Fruit fly (Drosophila melanogaster) whole organism, embryonic: ENCODE results near the gene CG7634.

Experiments
- Blimp-1 ChIP-seq: fragments of 200-800 bp; sonication (Bioruptor generic); optimal IDR thresholded peaks from 3 replicates; lab custom pipeline; 2018; ENCODE audit warnings: missing biosample characterization, missing genetic modification characterization, mild to moderate bottlenecking, moderate library complexity, missing genetic modification reagents
- CG10366 ChIP-seq: fragments of 200-800 bp; sonication (Bioruptor generic); IDR thresholded peaks from 2 replicates; pipeline ENCODE4 v1.3.6; 2022; ENCODE audit warnings: missing biosample characterization, missing genetic modification characterization
- CG10543 ChIP-seq: fragments of 200-800 bp; sonication (Bioruptor generic); optimal IDR thresholded peaks from 3 replicates; lab custom pipeline; 2017; ENCODE audit warnings: missing biosample characterization, mild to moderate bottlenecking, missing genetic modification characterization, moderate library complexity
- CG11398 ChIP-seq: fragments of 200-800 bp; sonication (Bioruptor generic); optimal IDR thresholded peaks from 2 replicates; lab custom pipeline; 2016; ENCODE audit warnings: missing biosample characterization, missing genetic modification characterization
- CG12299 ChIP-seq: fragments of 200-800 bp; sonication (Bioruptor generic); optimal IDR thresholded peaks from 2 replicates; lab custom pipeline; 2018; ENCODE audit warnings: missing biosample characterization, mild to moderate bottlenecking, missing genetic modification characterization
- CG15269 ChIP-seq: fragments of 200-800 bp; sonication (Bioruptor generic); optimal IDR thresholded peaks from 2 replicates; lab custom pipeline; 2018; ENCODE audit warnings: missing biosample characterization, mild to moderate bottlenecking, missing genetic modification characterization, moderate library complexity
- CG1529 ChIP-seq: fragments of 200-800 bp; sonication (Bioruptor generic); optimal IDR thresholded peaks from 3 replicates; lab custom pipeline; 2018; ENCODE audit warnings: missing biosample characterization, missing genetic modification characterization
- CG15514 ChIP-seq: fragments of 200-800 bp; sonication (Bioruptor generic); optimal IDR thresholded peaks from 3 replicates; lab custom pipeline; 2017; ENCODE audit warnings: missing biosample characterization, missing genetic modification characterization, mild to moderate bottlenecking, moderate library complexity, missing genetic modification reagents
- CG16815 ChIP-seq: fragments of 200-800 bp; sonication (Bioruptor generic); optimal IDR thresholded peaks from 3 replicates; lab custom pipeline; 2017; ENCODE audit warnings: missing biosample characterization, mild to moderate bottlenecking, missing genetic modification characterization
- CG2116 ChIP-seq: fragments of 200-800 bp; sonication (Bioruptor generic); optimal IDR thresholded peaks from 3 replicates; lab custom pipeline; 2018; ENCODE audit warnings: missing biosample characterization, mild to moderate bottlenecking, missing genetic modification characterization
- CG2199 ChIP-seq: fragments of 200-800 bp; sonication (Bioruptor generic); IDR thresholded peaks from 3 replicates; pipeline ENCODE4 v1.3.6; 2022; ENCODE audit warnings: missing biosample characterization, missing genetic modification characterization
- CG2875 ChIP-seq: fragments of 200-800 bp; sonication (Bioruptor generic); optimal IDR thresholded peaks from 2 replicates; lab custom pipeline; 2017; ENCODE audit warnings: missing biosample characterization, mild to moderate bottlenecking, missing genetic modification characterization, missing genetic modification reagents
- CG2889 ChIP-seq: fragments of 200-800 bp; sonication (Bioruptor generic); IDR thresholded peaks from 3 replicates; pipeline ENCODE4 v1.3.6; 2022; ENCODE audit warnings: missing biosample characterization, missing genetic modification characterization
- CG30403 ChIP-seq: fragments of 200-800 bp; sonication (Bioruptor generic); optimal IDR thresholded peaks from 3 replicates; lab custom pipeline; 2016; ENCODE audit warnings: missing biosample characterization, missing genetic modification characterization
- CG3065 ChIP-seq: fragments of 200-800 bp; sonication (Bioruptor generic); optimal IDR thresholded peaks from 2 replicates; lab custom pipeline; 2016; ENCODE audit warnings: missing biosample characterization, missing genetic modification characterization
- CG33557 ChIP-seq: fragments of 200-800 bp; sonication (Bioruptor generic); optimal IDR thresholded peaks from 2 replicates; lab custom pipeline; 2019; ENCODE audit warnings: missing biosample characterization, mild to moderate bottlenecking, missing genetic modification characterization, moderate library complexity
- CG3847 ChIP-seq: fragments of 200-800 bp; sonication (Bioruptor generic); IDR thresholded peaks from 2 replicates; pipeline ENCODE4 v1.3.6; 2022; ENCODE audit warnings: missing biosample characterization, missing genetic modification characterization
- CG4360 ChIP-seq: fragments of 200-800 bp; sonication (Bioruptor generic); IDR thresholded peaks from 2 replicates; pipeline ENCODE4 v1.3.6; 2022; ENCODE audit warnings: missing biosample characterization, missing genetic modification characterization
- CG4424 ChIP-seq: fragments of 200-800 bp; sonication (Bioruptor generic); optimal IDR thresholded peaks from 3 replicates; lab custom pipeline; 2016; ENCODE audit warnings: missing biosample characterization, missing genetic modification characterization
- CG6683 ChIP-seq: fragments of 200-800 bp; sonication (Bioruptor generic); optimal IDR thresholded peaks from 2 replicates; lab custom pipeline; 2017; ENCODE audit warnings: missing biosample characterization, mild to moderate bottlenecking, missing genetic modification characterization, missing genetic modification reagents
- CG6765 ChIP-seq: fragments of 200-800 bp; sonication (Bioruptor generic); optimal IDR thresholded peaks from 3 replicates; lab custom pipeline; 2017; ENCODE audit warnings: missing biosample characterization, mild to moderate bottlenecking, missing genetic modification characterization
- CG7745 ChIP-seq: fragments of 200-800 bp; sonication (Bioruptor generic); optimal IDR thresholded peaks from 2 replicates; lab custom pipeline; 2018; ENCODE audit warnings: missing biosample characterization, mild to moderate bottlenecking, missing genetic modification characterization, moderate library complexity
- CG9727 ChIP-seq: fragments of 200-800 bp; sonication (Bioruptor generic); optimal IDR thresholded peaks from 3 replicates; lab custom pipeline; 2017; ENCODE audit warnings: missing biosample characterization, mild to moderate bottlenecking, missing genetic modification characterization
- Doc2 ChIP-seq: fragments of 200-800 bp; sonication (Bioruptor generic); IDR thresholded peaks from 2 replicates; pipeline ENCODE4 v1.3.6; 2022; ENCODE audit warnings: missing biosample characterization, missing genetic modification characterization
- Ets65A ChIP-seq: fragments of 200-800 bp; sonication (Bioruptor generic); peaks from one replicate; lab custom pipeline; 2016; ENCODE audit warnings: missing biosample characterization, missing genetic modification characterization
- Fer2 ChIP-seq: fragments of 200-800 bp; sonication (Bioruptor generic); optimal IDR thresholded peaks from 2 replicates; lab custom pipeline; 2018; ENCODE audit warnings: missing biosample characterization, mild to moderate bottlenecking, missing genetic modification characterization, moderate library complexity
- HLH54F ChIP-seq: fragments of 200-800 bp; sonication (Bioruptor generic); optimal IDR thresholded peaks from 3 replicates; lab custom pipeline; 2016; ENCODE audit warnings: missing biosample characterization, missing genetic modification characterization
- HmgD ChIP-seq: fragments of 200-800 bp; sonication (Bioruptor generic); optimal IDR thresholded peaks from 3 replicates; lab custom pipeline; 2016; ENCODE audit warnings: missing biosample characterization, missing genetic modification characterization
- Hr78 ChIP-seq, 2 experiments: fragments of 200-800 bp in 1 of 2; fragments of >200 bp in 1 of 2; sonication (Bioruptor generic) in 1 of 2; optimal IDR thresholded peaks; 2 replicates each; lab custom pipeline; 2017 to 2019; ENCODE audit warnings: missing biosample characterization in 2 of 2, missing genetic modification characterization in 2 of 2, mild to moderate bottlenecking in 1 of 2, moderate library complexity in 1 of 2
- NC2α ChIP-seq: fragments of 200-800 bp; sonication (Bioruptor generic); optimal IDR thresholded peaks from 2 replicates; lab custom pipeline; 2016; ENCODE audit warnings: missing biosample characterization, missing genetic modification characterization
- NK7.1 ChIP-seq: fragments of 200-800 bp; sonication (Bioruptor generic); optimal IDR thresholded peaks from 3 replicates; lab custom pipeline; 2016; ENCODE audit warnings: missing biosample characterization, missing genetic modification characterization
- Scr ChIP-seq: fragments of 200-800 bp; sonication (Bioruptor generic); IDR thresholded peaks from 2 replicates; pipeline ENCODE4 v1.3.6; 2022; ENCODE audit warnings: missing biosample characterization, missing genetic modification characterization; ENCODE audit not compliant: partially characterized antibody
- Vsx1 ChIP-seq: fragments of 200-800 bp; sonication (Bioruptor generic); optimal IDR thresholded peaks from 2 replicates; lab custom pipeline; 2017; ENCODE audit warnings: missing biosample characterization, mild to moderate bottlenecking, missing genetic modification characterization, missing genetic modification reagents
- aop ChIP-seq: fragments of 200-800 bp; sonication (Bioruptor generic); IDR thresholded peaks from 2 replicates; pipeline ENCODE4 v1.3.6; 2022; ENCODE audit warnings: missing biosample characterization, missing genetic modification characterization
- ash1 ChIP-seq: fragments of 200-800 bp; sonication (Bioruptor generic); optimal IDR thresholded peaks from 2 replicates; lab custom pipeline; 2018; ENCODE audit warnings: missing biosample characterization, mild to moderate bottlenecking, missing genetic modification characterization
- bbx ChIP-seq: fragments of 200-800 bp; sonication (Bioruptor generic); IDR thresholded peaks from 2 replicates; pipeline ENCODE4 v1.3.6; 2022; ENCODE audit warnings: missing biosample characterization, missing genetic modification characterization; ENCODE audit not compliant: partially characterized antibody
- caup ChIP-seq: fragments of 200-800 bp; sonication (Bioruptor generic); optimal IDR thresholded peaks from 3 replicates; lab custom pipeline; 2017; ENCODE audit warnings: missing biosample characterization, mild to moderate bottlenecking, missing genetic modification characterization, moderate library complexity; ENCODE audit not compliant: severe bottlenecking
- corto ChIP-seq: fragments of 200-800 bp; sonication (Bioruptor generic); optimal IDR thresholded peaks from 2 replicates; lab custom pipeline; 2016; ENCODE audit warnings: missing biosample characterization, mild to moderate bottlenecking, missing genetic modification characterization, moderate library complexity
- gfzf ChIP-seq: fragments of 200-800 bp; sonication (Bioruptor generic); optimal IDR thresholded peaks from 2 replicates; lab custom pipeline; 2016; ENCODE audit warnings: missing biosample characterization, mild to moderate bottlenecking, missing genetic modification characterization, moderate library complexity
- hbn ChIP-seq: fragments of 200-800 bp; sonication (Bioruptor generic); IDR thresholded peaks from 2 replicates; pipeline ENCODE4 v1.3.6; 2022; ENCODE audit warnings: missing biosample characterization, missing genetic modification characterization; ENCODE audit not compliant: partially characterized antibody
- lilli ChIP-seq: fragments of 200-800 bp; sonication (Bioruptor generic); optimal IDR thresholded peaks from 3 replicates; lab custom pipeline; 2016; ENCODE audit warnings: missing biosample characterization, missing genetic modification characterization
- nerfin-1 ChIP-seq: fragments of 200-800 bp; sonication (Bioruptor generic); optimal IDR thresholded peaks from 3 replicates; lab custom pipeline; 2019; ENCODE audit warnings: missing biosample characterization, mild to moderate bottlenecking, missing genetic modification characterization, moderate library complexity
- p53 ChIP-seq: fragments of 200-800 bp; sonication (Bioruptor generic); optimal IDR thresholded peaks from 2 replicates; lab custom pipeline; 2016; ENCODE audit warnings: missing biosample characterization, missing genetic modification characterization
- pfk ChIP-seq: fragments of 200-800 bp; sonication (Bioruptor generic); optimal IDR thresholded peaks from 2 replicates; lab custom pipeline; 2018; ENCODE audit warnings: missing biosample characterization, mild to moderate bottlenecking, missing genetic modification characterization, moderate library complexity
- psq ChIP-seq: fragments of 200-800 bp; sonication (Bioruptor generic); optimal IDR thresholded peaks from 2 replicates; lab custom pipeline; 2017; ENCODE audit warnings: missing biosample characterization, missing genetic modification characterization
- run ChIP-seq: fragments of 200-800 bp; sonication (Bioruptor generic); optimal IDR thresholded peaks from 3 replicates; lab custom pipeline; 2018; ENCODE audit warnings: missing biosample characterization, mild to moderate bottlenecking, missing genetic modification characterization
- tll ChIP-seq, 2 experiments: fragments of 200-800 bp in 1 of 2; fragments of >200 bp in 1 of 2; sonication (Bioruptor generic) in 1 of 2; optimal IDR thresholded peaks; 2 replicates each; lab custom pipeline; 2017 to 2019; ENCODE audit warnings: missing biosample characterization in 2 of 2, missing genetic modification characterization in 2 of 2, mild to moderate bottlenecking in 1 of 2, moderate library complexity in 1 of 2
- trem ChIP-seq: fragments of 200-800 bp; optimal IDR thresholded peaks from 3 replicates; lab custom pipeline; 2019; ENCODE audit warnings: missing biosample characterization, mild to moderate bottlenecking, missing genetic modification characterization, moderate library complexity
- twi ChIP-seq: fragments of 200-800 bp; optimal IDR thresholded peaks from 2 replicates; lab custom pipeline; 2019; ENCODE audit warnings: missing biosample characterization, mild to moderate bottlenecking, missing genetic modification characterization, moderate library complexity
- vfl ChIP-seq: fragments of 200-800 bp; sonication (Bioruptor generic); optimal IDR thresholded peaks from 2 replicates; lab custom pipeline; 2016; ENCODE audit warnings: missing biosample characterization, missing genetic modification characterization

Gene CG7634

DNA sequence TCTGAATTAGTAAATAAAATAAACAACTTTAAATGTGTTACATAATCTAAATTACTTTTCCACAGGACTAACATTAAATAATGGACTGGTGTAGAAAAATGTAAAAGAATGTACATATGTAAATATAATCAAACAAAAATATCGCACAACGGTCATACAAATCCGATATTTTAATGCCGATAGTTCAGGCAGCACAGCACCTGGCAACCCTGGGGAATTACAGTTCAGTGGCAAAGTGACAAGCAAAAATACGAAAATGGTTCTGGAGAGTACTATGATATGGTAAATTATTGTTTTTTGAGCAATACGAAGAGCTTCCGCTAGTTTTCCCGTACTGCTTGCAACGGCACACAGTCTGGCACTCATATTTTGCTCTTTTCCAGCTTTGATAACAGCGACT, 28.4 kb upstream of the CG7634 start, which contains the start of gene Rpn10 (continued):
- TF ChIP-seq Doc2 (GFP tag; lab: Robert Waterston, UW) (no peak), CG12299 (tag; lab: Kevin White, UChicago) (peak; percentile 1), CG15514 (GFP tag; lab: Kevin White, UChicago) (peak; percentile 80), CG6765 (no peak), NK7.1 (GFP tag; lab: Kevin White, UChicago) (no peak), caup (GFP tag; lab: Kevin White, UChicago) (no peak), tll (GFP tag; optimal IDR thresholded peaks at IDR 0.05; lab: Kevin White, UChicago) (no peak), CG4424 (GFP tag; lab: Kevin White, UChicago) (peak; percentile 1), aop (no peak), run (tag; lab: Kevin White, UChicago) (no peak), Ets65A (GFP tag; lab: Kevin White, UChicago) (peak; percentile 90), CG11398 (GFP tag; lab: Kevin White, UChicago) (no peak), gfzf (GFP tag; lab: Kevin White, UChicago) (peak; percentile 71), CG2199 (0 out of 3 replicates have a peak, but pooled peaks have one; percentile 74), vfl (GFP tag; lab: Kevin White, UChicago) (no peak), Hr78 (GFP tag; optimal IDR thresholded peaks at IDR 0.05; lab: Kevin White, UChicago) (peak in 1 of 2 experiments; percentile 99), bbx (GFP tag; lab: Robert Waterston, UW) (peak; percentile 98), CG4360 (GFP tag; lab: Robert Waterston, UW) (no peak), HLH54F (GFP tag; lab: Kevin White, UChicago) (no peak), CG2116 (GFP tag; lab: Kevin White, UChicago) (peak; percentile 54), CG7745 (no peak), CG10543 (GFP tag; lab: Kevin White, UChicago) (no peak), Fer2 (tag; lab: Kevin White, UChicago) (no peak), CG30403 (peak; percentile 33), CG3847 (GFP tag; lab: Robert Waterston, UW) (peak; percentile 80), hbn (GFP tag; lab: Robert Waterston, UW) (peak; percentile 98), CG2889 (GFP tag; lab: Robert Waterston, UW) (no peak), twi (tag; lab: Kevin White, UChicago) (peak; percentile 24), CG2875 (GFP tag; lab: Kevin White, UChicago) (no peak), corto (GFP tag; lab: Kevin White, UChicago) (no peak), CG10366 (GFP tag; lab: Robert Waterston, UW) (no peak), CG1529 (GFP tag; lab: Kevin White, UChicago) (no peak), Scr (GFP tag; lab: Robert Waterston, UW) (peak; percentile 97), CG6683 (GFP tag; lab: Kevin White, UChicago) (no peak), ash1 (GFP tag; lab: Kevin White, UChicago) (no peak), pfk (peak; percentile 69), Blimp-1 (GFP tag; lab: Kevin White, UChicago) (no peak), CG9727 (GFP tag; lab: Kevin White, UChicago) (no peak), lilli (GFP tag; lab: Kevin White, UChicago) (peak; percentile 42), Vsx1 (GFP tag; lab: Kevin White, UChicago) (no peak), CG16815 (GFP tag; lab: Kevin White, UChicago) (no peak), CG3065 (no peak), trem (peak; percentile 86), CG15269 (tag; lab: Kevin White, UChicago) (no peak), p53 (peak; percentile 31), NC2α (GFP tag; lab: Kevin White, UChicago) (peak; percentile 17), CG33557 (GFP tag; lab: Kevin White, UChicago) (no peak), nerfin-1 (peak; percentile 58), HmgD (GFP tag; lab: Kevin White, UChicago) (peak; percentile 46), psq (GFP tag; lab: Kevin White, UChicago) (no peak)
